Fruit fly (Drosophila melanogaster) whole organism, embryonic: ENCODE measurements around the gene CG2247.

Source experiments
- B-H2 ChIP-seq: fragments of 200-800 bp; sonication (Bioruptor generic); optimal IDR thresholded peaks from 2 replicates; lab custom pipeline; 2018; ENCODE audit warnings: missing biosample characterization, mild to moderate bottlenecking, missing genetic modification characterization
- Bteb2 ChIP-seq: fragments of 200-800 bp; sonication (Bioruptor generic); optimal IDR thresholded peaks from 2 replicates; lab custom pipeline; 2016; ENCODE audit warnings: missing biosample characterization, missing genetic modification characterization
- CG10267 ChIP-seq: fragments of 200-800 bp; sonication (Bioruptor generic); optimal IDR thresholded peaks from 2 replicates; lab custom pipeline; 2018; ENCODE audit warnings: missing biosample characterization, mild to moderate bottlenecking, missing genetic modification characterization, moderate library complexity
- CG10959 ChIP-seq: fragments of 200-800 bp; sonication (Bioruptor generic); IDR thresholded peaks from 2 replicates; pipeline ENCODE4 v1.3.6; 2022; ENCODE audit warnings: missing biosample characterization, missing genetic modification characterization
- CG10979 ChIP-seq: fragments of 200-800 bp; sonication (Bioruptor generic); optimal IDR thresholded peaks from 2 replicates; lab custom pipeline; 2018; ENCODE audit warnings: missing biosample characterization, mild to moderate bottlenecking, missing genetic modification characterization, moderate library complexity
- CG12659 ChIP-seq: fragments of 200-800 bp; sonication (Bioruptor generic); optimal IDR thresholded peaks from 3 replicates; lab custom pipeline; 2017; ENCODE audit warnings: mild to moderate bottlenecking, missing biosample characterization, missing genetic modification reagents, missing genetic modification characterization
- CG13775 ChIP-seq: fragments of 200-800 bp; sonication (Bioruptor generic); optimal IDR thresholded peaks from 3 replicates; lab custom pipeline; 2017; ENCODE audit warnings: missing biosample characterization, mild to moderate bottlenecking, missing genetic modification characterization
- CG14441 ChIP-seq: fragments of 200-800 bp; sonication (Bioruptor generic); IDR thresholded peaks from 2 replicates; pipeline ENCODE4 v1.3.6; 2022; ENCODE audit warnings: missing biosample characterization, missing genetic modification characterization
- CG14965 ChIP-seq: fragments of 200-800 bp; sonication (Bioruptor generic); optimal IDR thresholded peaks from 2 replicates; lab custom pipeline; 2016; ENCODE audit warnings: missing biosample characterization, missing genetic modification characterization, borderline replicate concordance
- CG1792 ChIP-seq: fragments of 200-800 bp; sonication (Bioruptor generic); optimal IDR thresholded peaks from 2 replicates; lab custom pipeline; 2016; ENCODE audit warnings: missing biosample characterization, missing genetic modification characterization
- CG18476 ChIP-seq: fragments of 200-800 bp; sonication (Bioruptor generic); optimal IDR thresholded peaks from 2 replicates; lab custom pipeline; 2016; ENCODE audit warnings: missing biosample characterization, mild to moderate bottlenecking, missing genetic modification characterization
- CG18619 ChIP-seq: fragments of 200-800 bp; sonication (Bioruptor generic); optimal IDR thresholded peaks from 3 replicates; lab custom pipeline; 2017; ENCODE audit warnings: missing biosample characterization, mild to moderate bottlenecking, missing genetic modification characterization
- CG2120 ChIP-seq: fragments of 200-800 bp; sonication (Bioruptor generic); optimal IDR thresholded peaks from 3 replicates; lab custom pipeline; 2016; ENCODE audit warnings: missing biosample characterization, missing genetic modification characterization
- CG30403 ChIP-seq: fragments of 200-800 bp; sonication (Bioruptor generic); optimal IDR thresholded peaks from 3 replicates; lab custom pipeline; 2016; ENCODE audit warnings: missing biosample characterization, missing genetic modification characterization
- CG4282 ChIP-seq: fragments of 200-800 bp; sonication (Bioruptor generic); optimal IDR thresholded peaks from 2 replicates; lab custom pipeline; 2016; ENCODE audit warnings: missing biosample characterization, missing genetic modification characterization
- CG6272 ChIP-seq: fragments of 200-800 bp; sonication (Bioruptor generic); IDR thresholded peaks from 2 replicates; pipeline ENCODE4 v1.3.6; 2022; ENCODE audit warnings: missing biosample characterization, missing genetic modification characterization
- CG8359 ChIP-seq: fragments of 200-800 bp; sonication (Bioruptor generic); optimal IDR thresholded peaks from 2 replicates; lab custom pipeline; 2017; ENCODE audit warnings: missing biosample characterization, mild to moderate bottlenecking, missing genetic modification characterization, borderline replicate concordance
- D19A ChIP-seq: fragments of 200-800 bp; optimal IDR thresholded peaks from 3 replicates; lab custom pipeline; 2019; ENCODE audit warnings: missing biosample characterization, mild to moderate bottlenecking, missing genetic modification characterization, moderate library complexity
- Dbx ChIP-seq: fragments of 200-800 bp; sonication (Bioruptor generic); IDR thresholded peaks from 3 replicates; pipeline ENCODE4 v1.3.6; 2022; ENCODE audit warnings: missing biosample characterization, missing genetic modification characterization
- Dek ChIP-seq: fragments of 200-800 bp; sonication (Bioruptor generic); optimal IDR thresholded peaks from 3 replicates; lab custom pipeline; 2019; ENCODE audit warnings: missing biosample characterization, mild to moderate bottlenecking, missing genetic modification characterization, moderate library complexity
- Dfd ChIP-seq, 2 experiments: fragments of >200 bp; optimal IDR thresholded peaks; 2 replicates each; lab custom pipeline; 2017; ENCODE audit warnings: missing biosample characterization in 2 of 2, missing genetic modification characterization in 2 of 2
- Hsf ChIP-seq: fragments of 200-800 bp; sonication (Bioruptor generic); optimal IDR thresholded peaks from 3 replicates; lab custom pipeline; 2016; ENCODE audit warnings: missing biosample characterization, missing genetic modification characterization
- MESR4 ChIP-seq: fragments of 200-800 bp; sonication (Bioruptor generic); optimal IDR thresholded peaks from 2 replicates; lab custom pipeline; 2018; ENCODE audit warnings: missing biosample characterization, mild to moderate bottlenecking, missing genetic modification characterization, moderate library complexity
- Med ChIP-seq: fragments of 200-800 bp; sonication (Bioruptor generic); peaks from one replicate; lab custom pipeline; 2016; ENCODE audit warnings: missing biosample characterization, missing genetic modification characterization, mild to moderate bottlenecking, inconsistent platforms, moderate library complexity
- Myb ChIP-seq: fragments of 200-800 bp; sonication (Bioruptor generic); optimal IDR thresholded peaks from 2 replicates; lab custom pipeline; 2016; ENCODE audit warnings: missing biosample characterization, missing genetic modification characterization
- Nf-YC ChIP-seq: fragments of 200-800 bp; optimal IDR thresholded peaks from 3 replicates; lab custom pipeline; 2019; ENCODE audit warnings: missing biosample characterization, mild to moderate bottlenecking, missing genetic modification characterization, moderate library complexity
- Rfx ChIP-seq: fragments of 200-800 bp; sonication (Bioruptor generic); IDR thresholded peaks from 2 replicates; pipeline ENCODE4 v1.3.6; 2022; ENCODE audit warnings: missing biosample characterization, missing genetic modification characterization
- Scr ChIP-seq: fragments of 200-800 bp; sonication (Bioruptor generic); IDR thresholded peaks from 2 replicates; pipeline ENCODE4 v1.3.6; 2022; ENCODE audit warnings: missing biosample characterization, missing genetic modification characterization; ENCODE audit not compliant: partially characterized antibody
- Side ChIP-seq: fragments of 200-800 bp; sonication (Bioruptor generic); optimal IDR thresholded peaks from 2 replicates; lab custom pipeline; 2016; ENCODE audit warnings: missing biosample characterization, missing genetic modification characterization
- Sry-β ChIP-seq: fragments of 200-800 bp; sonication (Bioruptor generic); optimal IDR thresholded peaks from 2 replicates; lab custom pipeline; 2018; ENCODE audit warnings: missing biosample characterization, mild to moderate bottlenecking, missing genetic modification characterization, moderate library complexity
- amos ChIP-seq: fragments of 200-800 bp; sonication (Bioruptor generic); IDR thresholded peaks from 2 replicates; pipeline ENCODE4 v1.3.6; 2022; ENCODE audit warnings: missing biosample characterization, missing genetic modification characterization; ENCODE audit not compliant: partially characterized antibody
- aop ChIP-seq: fragments of 200-800 bp; sonication (Bioruptor generic); IDR thresholded peaks from 2 replicates; pipeline ENCODE4 v1.3.6; 2022; ENCODE audit warnings: missing biosample characterization, missing genetic modification characterization
- crol ChIP-seq: fragments of 200-800 bp; sonication (Bioruptor generic); IDR thresholded peaks from 2 replicates; pipeline ENCODE4 v1.3.6; 2022; ENCODE audit warnings: missing biosample characterization, missing genetic modification characterization
- crp ChIP-seq, 2 experiments: fragments of 200-800 bp; sonication (Bioruptor generic); optimal IDR thresholded peaks; 2 replicates in 1 of 2; 3 replicates in 1 of 2; lab custom pipeline; 2017; ENCODE audit warnings: missing biosample characterization in 2 of 2, missing genetic modification characterization in 2 of 2, mild to moderate bottlenecking in 1 of 2, moderate library complexity in 1 of 2
- da ChIP-seq: fragments of 200-800 bp; sonication (Bioruptor generic); optimal IDR thresholded peaks from 2 replicates; lab custom pipeline; 2016; ENCODE audit warnings: missing biosample characterization, missing genetic modification characterization
- disco-r ChIP-seq: fragments of 200-800 bp; sonication (Bioruptor generic); optimal IDR thresholded peaks from 2 replicates; lab custom pipeline; 2016; ENCODE audit warnings: missing biosample characterization, missing genetic modification characterization
- gfzf ChIP-seq: fragments of 200-800 bp; sonication (Bioruptor generic); optimal IDR thresholded peaks from 2 replicates; lab custom pipeline; 2016; ENCODE audit warnings: missing biosample characterization, mild to moderate bottlenecking, missing genetic modification characterization, moderate library complexity
- grn ChIP-seq: fragments of 200-800 bp; sonication (Bioruptor generic); optimal IDR thresholded peaks from 3 replicates; lab custom pipeline; 2017; ENCODE audit warnings: missing biosample characterization, missing genetic modification characterization
- ham ChIP-seq: fragments of 200-800 bp; sonication (Bioruptor generic); IDR thresholded peaks from 2 replicates; pipeline ENCODE4 v1.3.6; 2022; ENCODE audit warnings: missing biosample characterization, missing genetic modification characterization
- p53 ChIP-seq: fragments of 200-800 bp; sonication (Bioruptor generic); optimal IDR thresholded peaks from 2 replicates; lab custom pipeline; 2016; ENCODE audit warnings: missing biosample characterization, missing genetic modification characterization
- prd ChIP-seq, 3 experiments: fragments of >200 bp in 2 of 3; fragments of 200-800 bp in 1 of 3; sonication (Bioruptor generic) in 1 of 3; optimal IDR thresholded peaks in 2 of 3; IDR thresholded peaks in 1 of 3; 2 replicates in 2 of 3; 3 replicates in 1 of 3; pipeline versions ENCODE4 v1.3.6 to Lab custom; 2017 to 2022; ENCODE audit warnings: missing biosample characterization in 1 of 3, missing genetic modification characterization in 1 of 3
- pzg ChIP-seq: fragments of 200-800 bp; sonication (Bioruptor generic); optimal IDR thresholded peaks from 3 replicates; lab custom pipeline; 2018; ENCODE audit warnings: missing biosample characterization, mild to moderate bottlenecking, missing genetic modification characterization, moderate library complexity
- row ChIP-seq: fragments of 200-800 bp; sonication (Bioruptor generic); IDR thresholded peaks from 3 replicates; pipeline ENCODE4 v1.3.6; 2022; ENCODE audit warnings: missing biosample characterization, missing genetic modification characterization
- scrt ChIP-seq: fragments of 200-800 bp; sonication (Bioruptor generic); optimal IDR thresholded peaks from 2 replicates; lab custom pipeline; 2018; ENCODE audit warnings: missing biosample characterization, mild to moderate bottlenecking, missing genetic modification characterization, moderate library complexity
- sens-2 ChIP-seq: fragments of 200-800 bp; sonication (Bioruptor generic); IDR thresholded peaks from 2 replicates; pipeline ENCODE4 v1.3.6; 2022; ENCODE audit warnings: missing biosample characterization, missing genetic modification characterization
- slbo ChIP-seq: fragments of 200-800 bp; sonication (Bioruptor generic); IDR thresholded peaks from 2 replicates; pipeline ENCODE4 v1.3.6; 2022; ENCODE audit warnings: missing biosample characterization, missing genetic modification characterization
- slp2 ChIP-seq: fragments of 200-800 bp; sonication (Bioruptor generic); optimal IDR thresholded peaks from 2 replicates; lab custom pipeline; 2016; ENCODE audit warnings: missing biosample characterization, missing genetic modification characterization
- sug ChIP-seq: fragments of 200-800 bp; optimal IDR thresholded peaks from 2 replicates; lab custom pipeline; 2019; ENCODE audit warnings: missing biosample characterization, mild to moderate bottlenecking, missing genetic modification characterization, moderate library complexity
- toy ChIP-seq: fragments of 200-800 bp; sonication (Bioruptor generic); IDR thresholded peaks from 2 replicates; pipeline ENCODE4 v1.3.6; 2022; ENCODE audit warnings: missing biosample characterization, missing genetic modification characterization
- vnd ChIP-seq: fragments of 200-800 bp; sonication (Bioruptor generic); IDR thresholded peaks from 3 replicates; pipeline ENCODE4 v1.3.6; 2022; ENCODE audit warnings: missing biosample characterization, missing genetic modification characterization; ENCODE audit not compliant: partially characterized antibody
- zen2 ChIP-seq: fragments of 200-800 bp; sonication (Bioruptor generic); IDR thresholded peaks from 3 replicates; pipeline ENCODE4 v1.3.6; 2022; ENCODE audit warnings: missing biosample characterization, missing genetic modification characterization; ENCODE audit not compliant: partially characterized antibody

The CG2247 gene

DNA sequence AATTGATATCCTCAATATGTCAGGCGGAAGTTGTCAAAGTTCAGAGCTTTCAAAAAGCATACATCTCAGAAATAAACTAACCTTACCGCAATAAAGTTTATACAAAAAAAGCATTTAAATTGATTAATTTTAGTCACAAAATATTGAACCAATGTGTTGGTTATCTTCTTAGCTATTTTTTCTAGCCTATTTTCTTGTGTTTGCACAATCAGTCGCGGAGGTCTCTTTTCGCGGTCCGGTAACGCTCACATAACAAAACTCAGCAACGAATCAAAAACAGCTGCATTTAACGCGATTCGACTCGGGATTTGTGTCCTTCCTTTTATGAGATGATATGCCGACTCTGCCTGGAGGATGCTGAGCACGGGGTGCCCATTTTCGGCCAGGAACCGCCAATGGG is 37.9 kb downstream of the CG2247 start, which contains the start of gene CG11696 (continued):
- no peak for TF ChIP-seq zen2 (GFP tag; lab: Robert Waterston, UW)
- TF ChIP-seq CG12659, result no peak
- TF ChIP-seq Rfx, result peak; percentile 31; the same call in 1 of the 2 replicates
- TF ChIP-seq crol (GFP tag; lab: Robert Waterston, UW), result no peak
- peak; percentile 57 for TF ChIP-seq row (GFP tag; lab: Robert Waterston, UW)
- TF ChIP-seq Bteb2 (GFP tag; lab: Kevin White, UChicago), result no peak
- no peak for TF ChIP-seq scrt
- TF ChIP-seq CG10267 (tag; lab: Kevin White, UChicago), result peak; percentile 24
- no peak for TF ChIP-seq grn (GFP tag; lab: Kevin White, UChicago)
- TF ChIP-seq CG14441 (GFP tag; lab: Robert Waterston, UW), result no peak
- TF ChIP-seq slbo (GFP tag; lab: Robert Waterston, UW), result peak; percentile 60
- no peak for TF ChIP-seq disco-r (GFP tag; lab: Kevin White, UChicago)
- TF ChIP-seq CG4282 (GFP tag; lab: Kevin White, UChicago), result no peak
- no peak for TF ChIP-seq Scr (GFP tag; lab: Robert Waterston, UW)
- TF ChIP-seq aop (GFP tag; lab: Robert Waterston, UW), result no peak
- no peak for TF ChIP-seq CG18476 (GFP tag; lab: Kevin White, UChicago)
- peak; percentile 52 for TF ChIP-seq Med (GFP tag; lab: Kevin White, UChicago)
- no peak for TF ChIP-seq CG1792 (GFP tag; lab: Kevin White, UChicago)
- no peak for TF ChIP-seq sug (tag; lab: Kevin White, UChicago)
- peak; percentile 4 for TF ChIP-seq Nf-YC (tag; lab: Kevin White, UChicago)
- TF ChIP-seq MESR4, result peak; percentile 57
- TF ChIP-seq CG2120 (GFP tag; lab: Kevin White, UChicago), result peak; percentile 10
- no peak for TF ChIP-seq p53 (GFP tag; lab: Kevin White, UChicago)
- TF ChIP-seq Dbx (GFP tag; lab: Robert Waterston, UW), result no peak
- TF ChIP-seq Dfd (GFP tag; optimal IDR thresholded peaks at IDR 0.05; lab: Kevin White, UChicago), result no peak
- no peak for TF ChIP-seq B-H2 (GFP tag; lab: Kevin White, UChicago)
- no peak for TF ChIP-seq slp2 (GFP tag; lab: Kevin White, UChicago)
- TF ChIP-seq prd (optimal IDR thresholded peaks at IDR 0.05; lab: Kevin White, UChicago), result no peak
- TF ChIP-seq prd (GFP tag; IDR thresholded peaks at IDR 0.05; lab: Robert Waterston, UW), result peak; percentile 9; the same call in 1 of the 3 replicates
- no peak for TF ChIP-seq da (GFP tag; lab: Kevin White, UChicago)
- no peak for TF ChIP-seq CG18619 (GFP tag; lab: Kevin White, UChicago)
- TF ChIP-seq sens-2 (GFP tag; lab: Robert Waterston, UW), result no peak
- TF ChIP-seq CG6272 (GFP tag; lab: Robert Waterston, UW), result no peak
- no peak for TF ChIP-seq CG14965 (GFP tag; lab: Kevin White, UChicago)
- TF ChIP-seq CG8359 (GFP tag; lab: Kevin White, UChicago), result no peak
- no peak for TF ChIP-seq ham (GFP tag; lab: Robert Waterston, UW)
- no peak for TF ChIP-seq D19A (tag; lab: Kevin White, UChicago)
- peak; percentile 22 for TF ChIP-seq gfzf (GFP tag; lab: Kevin White, UChicago)
- TF ChIP-seq vnd (GFP tag; lab: Robert Waterston, UW), result no peak
- no peak for TF ChIP-seq CG10959 (GFP tag; lab: Robert Waterston, UW)
- no peak for TF ChIP-seq CG13775
- TF ChIP-seq toy (GFP tag; lab: Robert Waterston, UW), result no peak
- no peak for TF ChIP-seq Side (GFP tag; lab: Kevin White, UChicago)
- no peak for TF ChIP-seq Hsf
- TF ChIP-seq CG30403 (GFP tag; lab: Kevin White, UChicago), result no peak
- no peak for TF ChIP-seq Myb
- TF ChIP-seq crp (GFP tag; optimal IDR thresholded peaks at IDR 0.05; lab: Kevin White, UChicago), result peak in 1 of 2 experiments; percentile 61
- TF ChIP-seq Dek, result no peak
- TF ChIP-seq amos (GFP tag; lab: Robert Waterston, UW), result no peak
- TF ChIP-seq CG10979 (tag; lab: Kevin White, UChicago), result no peak
- TF ChIP-seq Sry-β (GFP tag; lab: Kevin White, UChicago), result peak; percentile 83
- peak; percentile 21 for TF ChIP-seq pzg
